Fruit fly (Drosophila melanogaster): Measurements from ENCODE around the gene Nnf1b.

Nnf1b gene

DNA sequence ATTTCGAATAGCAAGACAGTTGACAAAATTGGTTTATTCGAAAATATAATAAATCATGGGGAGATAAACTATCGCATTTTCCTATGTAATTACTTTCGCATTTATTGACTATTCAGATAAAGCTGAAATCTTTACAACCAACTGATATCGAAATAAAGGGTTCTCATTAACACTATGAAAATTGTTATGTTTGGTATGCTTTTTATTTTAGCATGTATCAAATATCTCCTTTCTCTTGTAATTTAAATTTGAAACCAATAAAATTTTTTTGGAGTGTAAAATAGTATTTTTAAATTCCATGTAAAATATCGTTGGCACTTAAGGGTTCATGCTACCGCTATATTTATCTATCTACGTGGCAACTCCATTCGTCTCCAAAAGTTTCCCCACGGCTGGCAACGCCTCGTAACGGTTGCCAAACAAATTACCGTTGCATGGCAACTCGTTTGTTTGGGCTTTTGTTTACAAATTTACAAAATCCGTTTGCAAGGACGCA, 44.7 kb downstream of the Nnf1b start, which contains the start of gene CG13949 (continued):
- TF ChIP-seq CG4617 (GFP tag; optimal IDR thresholded peaks at IDR 0.05; ENCODE audit: borderline replicate concordance) (peak; percentile 8), H2.0 (GFP tag; IDR thresholded peaks at IDR 0.05) (peak; percentile 80), Nf-YA (GFP tag; IDR thresholded peaks at IDR 0.05) (peak; percentile 37), CG32532 (GFP tag; IDR thresholded peaks at IDR 0.05) (peak; percentile 87), h (optimal IDR thresholded peaks at IDR 0.05) (no peak), CG3847 (GFP tag; IDR thresholded peaks at IDR 0.05) (peak; percentile 92), CG18764 (GFP tag; optimal IDR thresholded peaks at IDR 0.05) (peak; percentile 10), stc (GFP tag; IDR thresholded peaks at IDR 0.05) (peak; percentile 76), CG8388 (GFP tag; optimal IDR thresholded peaks at IDR 0.05) (peak; percentile 34), pzg (GFP tag; optimal IDR thresholded peaks at IDR 0.05) (peak; percentile 55), CG2875 (GFP tag; optimal IDR thresholded peaks at IDR 0.05) (peak; percentile 22), CG6813 (GFP tag; optimal IDR thresholded peaks at IDR 0.05) (peak; percentile 30), Atf-2 (GFP tag; optimal IDR thresholded peaks at IDR 0.05) (peak; percentile 33), Hsf (GFP tag; optimal IDR thresholded peaks at IDR 0.05) (peak; percentile 64), CG8281 (tag; optimal IDR thresholded peaks at IDR 0.05) (no peak), E2f1 (GFP tag; IDR thresholded peaks at IDR 0.05) (peak; percentile 75), CG11560 (tag; IDR thresholded peaks at IDR 0.05) (0 out of 3 replicates have a peak, but pooled peaks have one; percentile 47), Eip74EF (GFP tag; optimal IDR thresholded peaks at IDR 0.05) (peak in 1 of 2 experiments; percentile 27), CG17829 (tag; optimal IDR thresholded peaks at IDR 0.05) (peak; percentile 66), p53 (GFP tag; optimal IDR thresholded peaks at IDR 0.05) (peak; percentile 14), Rfx (GFP tag; IDR thresholded peaks at IDR 0.05) (peak; percentile 93), odd (GFP tag; optimal IDR thresholded peaks at IDR 0.05) (peak; percentile 22), crol (GFP tag; IDR thresholded peaks at IDR 0.05) (no peak), fd102C (GFP tag; optimal IDR thresholded peaks at IDR 0.05) (no peak), CG42726 (GFP tag; IDR thresholded peaks at IDR 0.05; ENCODE audit: partially characterized antibody) (peak; percentile 47; the same call in 1 of the 2 replicates), CG9727 (GFP tag; optimal IDR thresholded peaks at IDR 0.05) (peak; percentile 51), CG7372 (GFP tag; IDR thresholded peaks at IDR 0.05) (peak; percentile 56; the same call in 1 of the 2 replicates), Adf1 (GFP tag; IDR thresholded peaks at IDR 0.05) (no peak), vnd (GFP tag; IDR thresholded peaks at IDR 0.05; ENCODE audit: partially characterized antibody) (no peak), HHEX (GFP tag; optimal IDR thresholded peaks at IDR 0.05) (peak; percentile 10), kay (GFP tag; optimal IDR thresholded peaks at IDR 0.05) (peak; percentile 39), CG1529 (GFP tag; optimal IDR thresholded peaks at IDR 0.05) (peak; percentile 31), Hmx (GFP tag; optimal IDR thresholded peaks at IDR 0.05) (peak; percentile 32), ERR (GFP tag; optimal IDR thresholded peaks at IDR 0.05) (no peak), tx (GFP tag; optimal IDR thresholded peaks at IDR 0.05) (peak; percentile 61), CG2116 (GFP tag; optimal IDR thresholded peaks at IDR 0.05) (peak; percentile 54), Antp (GFP tag; optimal IDR thresholded peaks at IDR 0.05) (peak; percentile 60), CG8089 (GFP tag; optimal IDR thresholded peaks at IDR 0.05) (no peak), pum (GFP tag; optimal IDR thresholded peaks at IDR 0.05) (peak; percentile 41), chm (GFP tag; IDR thresholded peaks at IDR 0.05) (peak; percentile 56; the same call in 1 of the 2 replicates), da (GFP tag; optimal IDR thresholded peaks at IDR 0.05) (no peak), chif (GFP tag; optimal IDR thresholded peaks at IDR 0.05) (peak; percentile 11 to 66), aop (GFP tag; IDR thresholded peaks at IDR 0.05) (no peak), CG6254 (GFP tag; optimal IDR thresholded peaks at IDR 0.05) (no peak), jumu (GFP tag; optimal IDR thresholded peaks at IDR 0.05) (peak; percentile 28), Dip2 (GFP tag; IDR thresholded peaks at IDR 0.05) (no peak), ap (GFP tag; IDR thresholded peaks at IDR 0.05) (no peak), caup (GFP tag; optimal IDR thresholded peaks at IDR 0.05; ENCODE audit: severe bottlenecking) (peak; percentile 53), CG15479 (GFP tag; optimal IDR thresholded peaks at IDR 0.05) (no peak), dmrt11E (tag; optimal IDR thresholded peaks at IDR 0.05) (peak; percentile 21), Doc2 (GFP tag; IDR thresholded peaks at IDR 0.05) (no peak)

Data from whole organism, embryonic.